Fruit fly (Drosophila melanogaster): Measurements from ENCODE around the gene CG6834.
A peak's percentile ranks its signal among the peaks of the same experiment; 100 is the strongest.

The CG6834 gene

dm6 chr3R:11679513-11679912, 8.4 kb downstream of the CG6834 start, which contains the start of the genes Taf12 and Ho (continued):
- TF ChIP-seq prd (optimal IDR thresholded peaks at IDR 0.05), result no peak
- TF ChIP-seq prd (GFP tag; IDR thresholded peaks at IDR 0.05), result no peak
- TF ChIP-seq CG33213 (GFP tag; optimal IDR thresholded peaks at IDR 0.05), result peak; percentile 43
- peak; percentile 42; the same call in 1 of the 3 replicates for TF ChIP-seq ci (GFP tag; IDR thresholded peaks at IDR 0.05)
- TF ChIP-seq ara (GFP tag; IDR thresholded peaks at IDR 0.05), result no peak
- peak; percentile 41; the same call in 1 of the 2 replicates for TF ChIP-seq CG13287 (GFP tag; IDR thresholded peaks at IDR 0.05; ENCODE audit: partially characterized antibody)
- TF ChIP-seq Sin3A (optimal IDR thresholded peaks at IDR 0.05), result peak; percentile 54
- TF ChIP-seq CG34224 (GFP tag; IDR thresholded peaks at IDR 0.05; ENCODE audit: partially characterized antibody), result no peak; the same call in 2 of the 3 replicates
- peak; percentile 38 for TF ChIP-seq BEAF-32 (GFP tag; optimal IDR thresholded peaks at IDR 0.05)
- no peak for TF ChIP-seq Hey (tag; optimal IDR thresholded peaks at IDR 0.05)
- peak; percentile 72 for TF ChIP-seq trem (tag; optimal IDR thresholded peaks at IDR 0.05)
- no peak for TF ChIP-seq CG32772 (GFP tag; IDR thresholded peaks at IDR 0.05)
- peak; percentile 29 for TF ChIP-seq CG10267 (tag; optimal IDR thresholded peaks at IDR 0.05)

dm6 chr3R:11678016-11678415, 9.9 kb downstream of the CG6834 start, which contains the start of gene CG18476:
Gene CG18476, minus strand, starts transcription at chr3R:11678116.
- TF ChIP-seq CG31441 (GFP tag; IDR thresholded peaks at IDR 0.05) (peak; percentile 100), salm (tag; optimal IDR thresholded peaks at IDR 0.05) (peak; percentile 85), CG8089 (GFP tag; optimal IDR thresholded peaks at IDR 0.05) (peak; percentile 33), Ravus (GFP tag; IDR thresholded peaks at IDR 0.05) (peak; percentile 80), Atf6 (GFP tag; IDR thresholded peaks at IDR 0.05) (peak; percentile 88), CG13775 (GFP tag; optimal IDR thresholded peaks at IDR 0.05) (peak; percentile 88), dpn (GFP tag; optimal IDR thresholded peaks at IDR 0.05) (peak; percentile 76 to 89), BtbVII (GFP tag; optimal IDR thresholded peaks at IDR 0.05) (peak; percentile 69), CG2199 (GFP tag; IDR thresholded peaks at IDR 0.05) (peak; percentile 90), E2f1 (GFP tag; IDR thresholded peaks at IDR 0.05) (peak; percentile 95), CG3726 (GFP tag; IDR thresholded peaks at IDR 0.05) (peak; percentile 92), pnt (GFP tag; optimal IDR thresholded peaks at IDR 0.05) (peak; percentile 37), Mes4 (GFP tag; optimal IDR thresholded peaks at IDR 0.05) (peak; percentile 51), HLH4C (GFP tag; IDR thresholded peaks at IDR 0.05; ENCODE audit: partially characterized antibody) (no peak), CG7271 (tag; optimal IDR thresholded peaks at IDR 0.05) (peak; percentile 84), D (optimal IDR thresholded peaks at IDR 0.05) (no peak), D (GFP tag; optimal IDR thresholded peaks at IDR 0.05) (peak; percentile 84), Ets65A (GFP tag) (peak; percentile 90), Dll (GFP tag; IDR thresholded peaks at IDR 0.05; ENCODE audit: partially characterized antibody) (no peak), CG7745 (tag; optimal IDR thresholded peaks at IDR 0.05) (no peak), twi (tag; optimal IDR thresholded peaks at IDR 0.05) (peak; percentile 87), Pdp1 (GFP tag; optimal IDR thresholded peaks at IDR 0.05) (peak; percentile 78 to 83), Atf-2 (GFP tag; optimal IDR thresholded peaks at IDR 0.05) (peak; percentile 10), unc-4 (GFP tag; IDR thresholded peaks at IDR 0.05; ENCODE audit: partially characterized antibody) (no peak), CG4617 (GFP tag; optimal IDR thresholded peaks at IDR 0.05; ENCODE audit: borderline replicate concordance) (peak; percentile 90), CG9817 (tag; optimal IDR thresholded peaks at IDR 0.05) (peak; percentile 92), CG11695 (GFP tag; IDR thresholded peaks at IDR 0.05) (peak; percentile 94), CG32772 (GFP tag; IDR thresholded peaks at IDR 0.05) (peak; percentile 92), D19B (GFP tag; optimal IDR thresholded peaks at IDR 0.05) (peak; percentile 75), Sry-β (GFP tag; optimal IDR thresholded peaks at IDR 0.05) (no peak), CG9215 (GFP tag; IDR thresholded peaks at IDR 0.05) (peak; percentile 88), caup (GFP tag; optimal IDR thresholded peaks at IDR 0.05; ENCODE audit: severe bottlenecking) (peak; percentile 89), gfzf (GFP tag; optimal IDR thresholded peaks at IDR 0.05) (peak; percentile 75), Adf1 (GFP tag; IDR thresholded peaks at IDR 0.05) (peak; percentile 73), Dfd (GFP tag; optimal IDR thresholded peaks at IDR 0.05) (no peak), Bgb (GFP tag; IDR thresholded peaks at IDR 0.05; ENCODE audit: partially characterized antibody) (no peak), CG34224 (GFP tag; IDR thresholded peaks at IDR 0.05; ENCODE audit: partially characterized antibody) (no peak), hkb (optimal IDR thresholded peaks at IDR 0.05) (no peak), hkb (GFP tag; IDR thresholded peaks at IDR 0.05) (peak; percentile 94)
